Comparison of ENCODE assay signal across 2 worm cellular contexts in the genomic region with DNA sequence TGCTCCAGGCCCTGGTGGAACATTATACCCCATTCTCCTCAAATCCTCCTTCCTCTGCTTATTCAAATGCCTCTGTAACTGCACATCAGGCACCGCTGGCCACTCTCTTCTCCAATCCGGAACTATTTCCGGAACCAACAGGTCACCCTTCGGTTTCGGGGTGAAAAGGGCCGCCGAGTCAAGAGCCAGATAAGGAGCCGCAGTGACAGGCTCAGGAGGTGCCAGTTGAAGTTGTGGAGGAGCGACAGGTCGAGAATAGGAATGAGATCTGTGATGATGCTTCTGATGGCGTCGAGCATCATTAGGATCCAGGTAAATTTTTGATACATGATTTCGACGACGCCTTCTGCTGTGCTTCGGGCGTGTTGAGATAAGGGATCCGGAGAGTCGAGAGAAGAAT.
TF ChIP-seq lines count a peak whose summit lies in the region.

No protein-coding gene starts in this region.

TF ChIP-seq in whole organism, L4 larva, 104 proteins besides CTCF, POLR2A, EP300 and RAD21:
- no peak for TF ChIP-seq spr-3 (GFP tag; optimal IDR thresholded peaks at IDR 0.05; lab: Kevin White, UChicago)
- TF ChIP-seq hlh-11 (tag; optimal IDR thresholded peaks at IDR 0.05; lab: Kevin White, UChicago), result no peak
- TF ChIP-seq sdz-12 (GFP tag; optimal IDR thresholded peaks at IDR 0.05; lab: Kevin White, UChicago), result no peak
- TF ChIP-seq unc-62 (GFP tag; optimal IDR thresholded peaks at IDR 0.05 in 1 of 2; lab: Kevin White, UChicago), result peak in 1 of 2 experiments; percentile 70
- TF ChIP-seq unc-62 (tag; optimal IDR thresholded peaks at IDR 0.05; lab: Kevin White, UChicago), result no peak
- TF ChIP-seq cey-2 (tag; optimal IDR thresholded peaks at IDR 0.05; lab: Kevin White, UChicago; ENCODE audit: borderline replicate concordance, insufficient read depth), result no peak
- no peak for TF ChIP-seq ceh-82 (tag; optimal IDR thresholded peaks at IDR 0.05; lab: Kevin White, UChicago)
- TF ChIP-seq nhr-10 (tag; optimal IDR thresholded peaks at IDR 0.05; lab: Kevin White, UChicago), result no peak
- TF ChIP-seq Y5F2A.4 (GFP tag; optimal IDR thresholded peaks at IDR 0.05; lab: Kevin White, UChicago), result no peak
- no peak for TF ChIP-seq mxl-3 (GFP tag; optimal IDR thresholded peaks at IDR 0.05; lab: Kevin White, UChicago)
- 0 out of 2 replicates have a peak, but pooled peaks have one; percentile 23 for TF ChIP-seq mdt-29 (GFP tag; IDR thresholded peaks at IDR 0.05; lab: Robert Waterston, UW)
- TF ChIP-seq set-16 (GFP tag; IDR thresholded peaks at IDR 0.05; lab: Robert Waterston, UW), result peak; percentile 67
- peak; percentile 20 for TF ChIP-seq aha-1 (tag; lab: Kevin White, UChicago)
- no peak for TF ChIP-seq aly-2 (tag; optimal IDR thresholded peaks at IDR 0.05; lab: Kevin White, UChicago)

TF ChIP-seq in whole organism, young adult, 124 proteins besides CTCF, POLR2A, EP300 and RAD21:
- no peak for TF ChIP-seq ama-1 (optimal IDR thresholded peaks at IDR 0.05; lab: Kevin White, UChicago)
- TF ChIP-seq ama-1 (GFP tag; optimal IDR thresholded peaks at IDR 0.05; lab: Kevin White, UChicago), result no peak
- 0 out of 2 replicates have a peak, but pooled peaks have one; percentile 62 for TF ChIP-seq F37B4.10 (GFP tag; IDR thresholded peaks at IDR 0.05; lab: Robert Waterston, UW)
- TF ChIP-seq zfh-2 (GFP tag; conservative IDR thresholded peaks at IDR 0.05; lab: Robert Waterston, UW), result peak; percentile 59
